2 fruit fly cellular contexts compared by ENCODE assay signal in genomic region chr2L:4346619-4347310, dm6.
A peak's percentile ranks its signal among the peaks of the same experiment; 100 is the strongest.
TF ChIP-seq lines count a peak whose summit lies in the region.

No protein-coding gene starts in this region.

TF ChIP-seq in whole organism, embryonic, 481 proteins besides CTCF, POLR2A, EP300 and RAD21 (continued from another document and continues in another):
- TF ChIP-seq onecut (GFP tag; IDR thresholded peaks at IDR 0.05; lab: Robert Waterston, UW) (peak; percentile 88), CG17802 (tag; optimal IDR thresholded peaks at IDR 0.05; lab: Kevin White, UChicago) (no peak), btn (GFP tag; optimal IDR thresholded peaks at IDR 0.05; lab: Kevin White, UChicago) (no peak), CG7745 (tag; optimal IDR thresholded peaks at IDR 0.05; lab: Kevin White, UChicago) (peak; percentile 98), abd-A (tag; optimal IDR thresholded peaks at IDR 0.05; lab: Kevin White, UChicago) (peak; percentile 100), Drgx (GFP tag; IDR thresholded peaks at IDR 0.05; lab: Robert Waterston, UW) (peak; percentile 83), BtbVII (GFP tag; optimal IDR thresholded peaks at IDR 0.05; lab: Kevin White, UChicago) (no peak), CG7271 (tag; optimal IDR thresholded peaks at IDR 0.05; lab: Kevin White, UChicago) (no peak), CG30403 (GFP tag; optimal IDR thresholded peaks at IDR 0.05; lab: Kevin White, UChicago) (no peak), nerfin-2 (GFP tag; IDR thresholded peaks at IDR 0.05; lab: Robert Waterston, UW; ENCODE audit: partially characterized antibody) (0 out of 2 replicates have a peak, but pooled peaks have one; percentile 41), NC2α (GFP tag; optimal IDR thresholded peaks at IDR 0.05; lab: Kevin White, UChicago) (no peak), seq (GFP tag; IDR thresholded peaks at IDR 0.05; lab: Robert Waterston, UW) (peak; percentile 72; the same call in 1 of the 2 replicates), CG15073 (GFP tag; optimal IDR thresholded peaks at IDR 0.05; lab: Kevin White, UChicago) (no peak), Nf-YB (GFP tag; optimal IDR thresholded peaks at IDR 0.05; lab: Kevin White, UChicago) (peak; percentile 30), CG2199 (GFP tag; IDR thresholded peaks at IDR 0.05; lab: Robert Waterston, UW) (peak; percentile 57; the same call in 2 of the 3 replicates), Side (GFP tag; optimal IDR thresholded peaks at IDR 0.05; lab: Kevin White, UChicago) (no peak), HmgD (GFP tag; optimal IDR thresholded peaks at IDR 0.05; lab: Kevin White, UChicago) (no peak), nerfin-1 (tag; optimal IDR thresholded peaks at IDR 0.05; lab: Kevin White, UChicago) (peak; percentile 86), vvl (GFP tag; IDR thresholded peaks at IDR 0.05; lab: Robert Waterston, UW) (no peak; the same call in 1 of the 2 replicates), ftz-f1 (GFP tag; optimal IDR thresholded peaks at IDR 0.05; lab: Kevin White, UChicago) (no peak), CG34224 (GFP tag; IDR thresholded peaks at IDR 0.05; lab: Robert Waterston, UW; ENCODE audit: partially characterized antibody) (peak; percentile 57; the same call in 1 of the 3 replicates), ro (GFP tag; IDR thresholded peaks at IDR 0.05; lab: Robert Waterston, UW) (no peak), gcm (GFP tag; optimal IDR thresholded peaks at IDR 0.05; lab: Kevin White, UChicago) (peak; percentile 28), CG8924 (tag; optimal IDR thresholded peaks at IDR 0.05; lab: Kevin White, UChicago) (peak; percentile 51), otp (GFP tag; IDR thresholded peaks at IDR 0.05; lab: Robert Waterston, UW) (no peak), toy (GFP tag; IDR thresholded peaks at IDR 0.05; lab: Robert Waterston, UW) (no peak), CG9876 (GFP tag; optimal IDR thresholded peaks at IDR 0.05; lab: Kevin White, UChicago) (no peak), NFAT (GFP tag; IDR thresholded peaks at IDR 0.05; lab: Robert Waterston, UW) (peak; percentile 47; the same call in 1 of the 2 replicates), CG10321 (GFP tag; IDR thresholded peaks at IDR 0.05; lab: Robert Waterston, UW) (peak; percentile 32; the same call in 1 of the 2 replicates), Deaf1 (tag; optimal IDR thresholded peaks at IDR 0.05; lab: Kevin White, UChicago) (peak; percentile 58), CG14441 (GFP tag; IDR thresholded peaks at IDR 0.05; lab: Robert Waterston, UW) (no peak), HLH4C (GFP tag; IDR thresholded peaks at IDR 0.05; lab: Robert Waterston, UW; ENCODE audit: partially characterized antibody) (0 out of 3 replicates have a peak, but pooled peaks have one; percentile 22), Oli (tag; optimal IDR thresholded peaks at IDR 0.05; lab: Kevin White, UChicago) (no peak), CG3407 (GFP tag; optimal IDR thresholded peaks at IDR 0.05; lab: Kevin White, UChicago) (no peak), twi (tag; optimal IDR thresholded peaks at IDR 0.05; lab: Kevin White, UChicago) (peak; percentile 40), tup (GFP tag; optimal IDR thresholded peaks at IDR 0.05; lab: Kevin White, UChicago) (peak; percentile 34), CG15514 (GFP tag; optimal IDR thresholded peaks at IDR 0.05; lab: Kevin White, UChicago) (no peak), CG12236 (GFP tag; optimal IDR thresholded peaks at IDR 0.05; lab: Kevin White, UChicago) (no peak), sens (GFP tag; lab: Kevin White, UChicago) (peak; percentile 30), CG10959 (GFP tag; IDR thresholded peaks at IDR 0.05; lab: Robert Waterston, UW) (no peak), CG17328 (GFP tag; IDR thresholded peaks at IDR 0.05; lab: Robert Waterston, UW) (no peak), hbn (GFP tag; IDR thresholded peaks at IDR 0.05; lab: Robert Waterston, UW; ENCODE audit: partially characterized antibody) (peak; percentile 28; the same call in 1 of the 2 replicates), CG3847 (GFP tag; IDR thresholded peaks at IDR 0.05; lab: Robert Waterston, UW) (no peak), CG10979 (tag; optimal IDR thresholded peaks at IDR 0.05; lab: Kevin White, UChicago) (no peak), Atf6 (GFP tag; IDR thresholded peaks at IDR 0.05; lab: Robert Waterston, UW) (0 out of 2 replicates have a peak, but pooled peaks have one; percentile 12), gro (GFP tag; optimal IDR thresholded peaks at IDR 0.05; lab: Kevin White, UChicago) (peak; percentile 18), Pdp1 (GFP tag; optimal IDR thresholded peaks at IDR 0.05; lab: Kevin White, UChicago) (peak in 1 of 2 experiments; percentile 84), Dip3 (GFP tag; optimal IDR thresholded peaks at IDR 0.05; lab: Kevin White, UChicago) (peak; percentile 3), chinmo (GFP tag; IDR thresholded peaks at IDR 0.05; lab: Robert Waterston, UW; ENCODE audit: partially characterized antibody) (0 out of 4 replicates have a peak, but pooled peaks have one; percentile 59), bcd (GFP tag; optimal IDR thresholded peaks at IDR 0.05; lab: Kevin White, UChicago) (no peak), so (GFP tag; IDR thresholded peaks at IDR 0.05; lab: Robert Waterston, UW) (peak; percentile 30; the same call in 1 of the 3 replicates), ac (GFP tag; optimal IDR thresholded peaks at IDR 0.05; lab: Kevin White, UChicago) (peak; percentile 38), CG6175 (GFP tag; IDR thresholded peaks at IDR 0.05; lab: Robert Waterston, UW) (no peak; the same call in 2 of the 3 replicates), CG12155 (GFP tag; optimal IDR thresholded peaks at IDR 0.05; lab: Kevin White, UChicago) (no peak), kni (GFP tag; optimal IDR thresholded peaks at IDR 0.05; lab: Kevin White, UChicago) (peak; percentile 77), grn (GFP tag; optimal IDR thresholded peaks at IDR 0.05; lab: Kevin White, UChicago) (no peak), CG12769 (tag; optimal IDR thresholded peaks at IDR 0.05; lab: Kevin White, UChicago) (peak; percentile 88), CG7987 (GFP tag; optimal IDR thresholded peaks at IDR 0.05; lab: Kevin White, UChicago) (peak; percentile 21), D19B (GFP tag; optimal IDR thresholded peaks at IDR 0.05; lab: Kevin White, UChicago) (no peak), sd (tag; optimal IDR thresholded peaks at IDR 0.05; lab: Kevin White, UChicago) (peak; percentile 90), Neu2 (GFP tag; optimal IDR thresholded peaks at IDR 0.05; lab: Kevin White, UChicago; ENCODE audit: borderline replicate concordance) (peak; percentile 51), CG2889 (GFP tag; IDR thresholded peaks at IDR 0.05; lab: Robert Waterston, UW) (no peak), CG1832 (GFP tag; optimal IDR thresholded peaks at IDR 0.05; lab: Kevin White, UChicago) (peak; percentile 80), CG31224 (GFP tag; IDR thresholded peaks at IDR 0.05; lab: Robert Waterston, UW) (peak; percentile 97)

TF ChIP-seq in whole organism, prepupa, 60 proteins besides CTCF, POLR2A, EP300 and RAD21 (continued from another document):
- TF ChIP-seq lz (GFP tag; optimal IDR thresholded peaks at IDR 0.05; lab: Kevin White, UChicago) (no peak), net (GFP tag; optimal IDR thresholded peaks at IDR 0.05; lab: Kevin White, UChicago) (peak; percentile 29), Met (GFP tag; optimal IDR thresholded peaks at IDR 0.05; lab: Kevin White, UChicago) (no peak), CG6854 (GFP tag; optimal IDR thresholded peaks at IDR 0.05; lab: Kevin White, UChicago) (no peak), Hr4 (GFP tag; optimal IDR thresholded peaks at IDR 0.05; lab: Kevin White, UChicago) (peak; percentile 11), CG8119 (GFP tag; IDR thresholded peaks at IDR 0.05; lab: Robert Waterston, UW) (peak; percentile 91), OdsH (GFP tag; optimal IDR thresholded peaks at IDR 0.05; lab: Kevin White, UChicago) (no peak), Eip75B (GFP tag; optimal IDR thresholded peaks at IDR 0.05; lab: Kevin White, UChicago) (no peak), CG1621 (tag; optimal IDR thresholded peaks at IDR 0.05; lab: Kevin White, UChicago) (no peak), Lpt (GFP tag; optimal IDR thresholded peaks at IDR 0.05; lab: Kevin White, UChicago) (peak; percentile 60), CG8319 (GFP tag; optimal IDR thresholded peaks at IDR 0.05; lab: Kevin White, UChicago) (no peak), Ets21C (GFP tag; optimal IDR thresholded peaks at IDR 0.05; lab: Kevin White, UChicago) (no peak), Ets96B (tag; optimal IDR thresholded peaks at IDR 0.05; lab: Kevin White, UChicago) (no peak), esn (GFP tag; optimal IDR thresholded peaks at IDR 0.05; lab: Kevin White, UChicago) (no peak), CG11294 (GFP tag; IDR thresholded peaks at IDR 0.05; lab: Robert Waterston, UW) (peak; percentile 22; the same call in 1 of the 2 replicates), Hr38 (GFP tag; optimal IDR thresholded peaks at IDR 0.05; lab: Kevin White, UChicago) (peak; percentile 11), fd59A (GFP tag; optimal IDR thresholded peaks at IDR 0.05; lab: Kevin White, UChicago) (no peak), achi (GFP tag; optimal IDR thresholded peaks at IDR 0.05; lab: Kevin White, UChicago) (peak; percentile 19)
